Worm (Caenorhabditis elegans): ENCODE data around the gene tag-281.
A peak's percentile ranks its signal among the peaks of the same experiment; 100 is the strongest.
"Not testable (repeated sequence)": the region's sequence is repeated elsewhere in the genome, so short reads cannot be mapped to it uniquely, and the experiment has no call there.

tag-281 gene

ce11 chrII:12459422-12459821 is at the start of gene tag-281:
tag-281 (plus strand) TSS chrII:12459761.
- peak; percentile 72 for TF ChIP-seq W03F9.2 (tag; optimal IDR thresholded peaks at IDR 0.05)
- TF ChIP-seq dao-5 (tag; optimal IDR thresholded peaks at IDR 0.05) = no peak

- TF ChIP-seq dao-5 (tag; optimal IDR thresholded peaks at IDR 0.05) (no peak), W03F9.2 (tag; optimal IDR thresholded peaks at IDR 0.05) (no peak), him-1 (tag; optimal IDR thresholded peaks at IDR 0.05) (no peak)
Measured at ce11 chrII:12410107-12410506, 49.5 kb upstream of the tag-281 start, which contains the start of gene F57G9.3. F57G9.3 (minus strand) TSS chrII:12410207.

DNA sequence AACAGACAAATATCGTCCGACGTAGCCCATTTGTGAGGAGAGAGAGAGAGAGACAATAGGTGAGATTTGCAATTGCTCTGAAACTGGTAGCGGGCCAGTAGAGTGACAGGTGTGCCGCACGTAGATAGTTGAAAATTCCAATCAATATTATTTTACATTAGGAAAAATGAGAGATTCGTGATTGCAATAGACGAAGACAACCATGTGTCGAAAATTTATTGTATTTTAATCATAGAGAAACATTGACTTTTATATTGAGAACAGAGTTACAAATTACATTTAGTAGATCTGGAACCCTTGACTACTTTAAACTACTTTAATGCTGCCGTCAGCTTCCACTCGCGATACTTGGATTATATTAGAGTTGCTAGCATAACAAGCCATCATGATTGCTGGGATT is 47.1 kb upstream of the tag-281 start, which contains the start of gene Y57A10C.1:
TSS of gene Y57A10C.1 (minus strand) at position 101 of the 400 bp plus-strand sequence.
- TF ChIP-seq him-1 (tag; optimal IDR thresholded peaks at IDR 0.05) = no peak
- TF ChIP-seq dao-5 (tag; optimal IDR thresholded peaks at IDR 0.05) = no peak
- TF ChIP-seq W03F9.2 (tag; optimal IDR thresholded peaks at IDR 0.05) = no peak

ce11 chrII:12414805-12415204 is 44.8 kb upstream of the tag-281 start, which contains the start of gene Y57A10C.11:
Y57A10C.11 (minus strand) TSS chrII:12414905.
- no peak for TF ChIP-seq him-1 (tag; optimal IDR thresholded peaks at IDR 0.05)
- TF ChIP-seq W03F9.2 (tag; optimal IDR thresholded peaks at IDR 0.05) = no peak
- TF ChIP-seq dao-5 (tag; optimal IDR thresholded peaks at IDR 0.05) = no peak

DNA sequence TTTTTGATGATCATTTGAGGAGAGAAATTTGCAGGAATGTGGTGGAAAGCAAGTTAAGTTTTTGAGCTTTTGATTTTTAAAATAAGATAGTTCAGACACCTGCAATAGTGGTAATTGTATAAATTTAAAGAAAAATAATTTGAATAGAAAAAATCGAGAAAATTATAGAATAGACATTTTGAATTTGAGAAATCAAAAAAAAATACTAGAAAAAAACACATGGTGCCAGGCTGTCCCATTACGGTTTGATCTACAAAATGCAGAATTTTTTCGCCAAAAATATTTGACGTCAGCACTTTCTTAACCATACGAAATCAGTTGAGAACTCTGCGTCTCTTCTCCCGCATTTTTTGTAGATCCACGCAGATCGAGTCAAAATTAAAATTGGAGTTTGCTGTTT is 42.0 kb upstream of the tag-281 start, which contains the start of gene sre-27:
TSS of gene sre-27 (minus strand) at position 101 of the 400 bp plus-strand sequence.
- TF ChIP-seq dao-5 (tag; optimal IDR thresholded peaks at IDR 0.05) (no peak), W03F9.2 (tag; optimal IDR thresholded peaks at IDR 0.05) (no peak), him-1 (tag; optimal IDR thresholded peaks at IDR 0.05) (no peak)

- TF ChIP-seq dao-5 (tag; optimal IDR thresholded peaks at IDR 0.05) = no peak
- TF ChIP-seq him-1 (tag; optimal IDR thresholded peaks at IDR 0.05) = no peak
- TF ChIP-seq W03F9.2 (tag; optimal IDR thresholded peaks at IDR 0.05) = no peak
Measured at ce11 chrII:12417996-12418395, 41.6 kb upstream of the tag-281 start.

DNA sequence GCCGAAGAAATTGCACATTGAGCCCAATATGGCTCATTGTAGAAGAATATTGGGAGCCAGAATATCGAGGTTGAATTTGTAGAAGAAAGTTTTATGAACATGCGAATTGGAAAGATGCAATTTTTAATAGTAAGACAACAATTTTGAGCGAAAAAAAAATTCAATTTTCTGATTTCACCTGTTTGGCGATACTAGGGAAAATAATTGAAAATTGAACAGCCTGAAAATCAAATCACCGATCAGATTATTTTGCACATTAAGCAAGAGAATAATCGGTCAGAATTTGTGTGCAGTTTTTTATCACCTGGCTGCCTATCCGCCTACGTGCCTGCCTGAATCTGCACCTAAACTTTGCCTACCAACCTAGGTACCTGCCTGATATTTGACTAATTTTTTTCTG is 39.1 kb upstream of the tag-281 start, which contains the start of gene sre-26:
TSS of gene sre-26 (minus strand) at position 101 of the 400 bp plus-strand sequence.
- TF ChIP-seq W03F9.2 (tag; optimal IDR thresholded peaks at IDR 0.05) (no peak), him-1 (tag; optimal IDR thresholded peaks at IDR 0.05) (no peak), dao-5 (tag; optimal IDR thresholded peaks at IDR 0.05) (no peak)

DNA sequence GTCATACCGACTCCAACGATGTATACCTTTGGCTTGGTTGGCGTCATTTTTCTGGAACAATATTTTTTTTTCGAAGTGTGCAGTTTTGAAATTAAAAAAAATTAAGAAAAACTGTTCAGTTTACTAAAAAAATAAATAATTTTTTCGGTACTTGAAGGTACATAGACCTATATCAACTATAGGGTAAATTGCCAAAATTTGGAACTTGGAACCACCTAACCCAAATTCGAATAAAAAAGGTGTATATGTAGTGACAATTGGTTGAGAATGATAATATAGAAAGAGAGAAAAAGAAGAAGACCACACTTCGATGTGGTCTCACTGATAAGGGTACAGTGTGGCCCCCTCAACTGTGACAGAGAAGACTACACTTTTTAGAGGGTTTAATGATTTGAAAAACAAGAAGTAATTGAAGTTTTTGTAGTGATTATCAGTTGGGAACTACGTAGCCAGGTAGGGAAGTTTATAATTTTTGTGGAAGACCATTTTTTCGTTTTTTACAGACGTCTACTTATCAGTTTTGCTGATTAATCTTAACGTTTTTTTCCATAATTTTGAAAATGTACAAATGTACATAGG is 33.8 kb upstream of the tag-281 start, which contains the start of gene daf-22:
TSS of gene daf-22 (minus strand) at position 51 of the 579 bp plus-strand sequence.
- no peak for TF ChIP-seq him-1 (tag; optimal IDR thresholded peaks at IDR 0.05)
- TF ChIP-seq dao-5 (tag; optimal IDR thresholded peaks at IDR 0.05) = no peak
- peak; percentile 32 for TF ChIP-seq W03F9.2 (tag; optimal IDR thresholded peaks at IDR 0.05)

DNA sequence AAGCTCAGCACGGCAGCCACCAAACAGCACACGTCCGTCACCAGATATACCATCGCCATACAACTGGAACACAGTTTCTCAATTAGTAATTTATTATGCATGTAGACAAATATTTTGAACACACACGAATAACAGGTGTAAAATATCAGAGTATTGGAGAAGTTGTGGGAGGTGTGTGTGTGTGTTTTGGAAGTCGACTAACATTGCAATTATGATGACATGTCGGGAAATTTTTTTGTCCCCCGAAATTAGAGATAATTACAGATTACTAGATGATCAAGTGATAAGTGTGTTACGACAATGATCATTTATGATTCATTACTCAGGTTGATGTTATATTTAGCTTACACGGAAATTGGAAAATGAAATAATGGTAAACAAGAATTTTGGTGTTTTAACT is 29.8 kb upstream of the tag-281 start, which contains the start of gene Y57A10C.8:
TSS of gene Y57A10C.8 (minus strand) at position 101 of the 400 bp plus-strand sequence.
- TF ChIP-seq him-1 (tag; optimal IDR thresholded peaks at IDR 0.05) = no peak
- TF ChIP-seq W03F9.2 (tag; optimal IDR thresholded peaks at IDR 0.05) = no peak
- TF ChIP-seq dao-5 (tag; optimal IDR thresholded peaks at IDR 0.05) = no peak

DNA sequence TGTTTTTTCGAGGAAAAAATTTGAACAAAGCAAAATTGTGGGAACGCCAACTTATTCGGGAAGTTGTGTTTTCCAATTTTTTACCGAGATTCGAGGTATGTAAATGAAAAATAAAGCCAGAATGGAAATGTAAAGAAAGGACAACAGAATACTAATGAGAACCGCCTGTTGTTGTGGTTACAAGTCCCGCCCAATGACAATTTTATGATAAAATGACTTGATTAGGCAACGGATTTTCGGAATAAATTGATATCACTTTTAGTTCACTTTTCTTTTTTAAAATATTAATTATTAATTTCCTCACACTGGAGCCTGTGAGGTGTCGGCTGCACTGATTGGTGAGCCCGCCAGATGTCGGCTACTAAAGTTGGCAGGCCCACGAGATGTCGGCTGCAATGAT is 27.2 kb upstream of the tag-281 start, which contains the start of gene dct-12:
TSS of gene dct-12 (minus strand) at position 101 of the 400 bp plus-strand sequence.
- TF ChIP-seq him-1 (tag; optimal IDR thresholded peaks at IDR 0.05) = no peak
- TF ChIP-seq dao-5 (tag; optimal IDR thresholded peaks at IDR 0.05) = no peak
- TF ChIP-seq W03F9.2 (tag; optimal IDR thresholded peaks at IDR 0.05) = no peak

- TF ChIP-seq him-1 (tag; optimal IDR thresholded peaks at IDR 0.05) (no peak), W03F9.2 (tag; optimal IDR thresholded peaks at IDR 0.05) (no peak), dao-5 (tag; optimal IDR thresholded peaks at IDR 0.05) (no peak)
Measured at ce11 chrII:12435202-12435872, 24.2 kb upstream of the tag-281 start.

DNA sequence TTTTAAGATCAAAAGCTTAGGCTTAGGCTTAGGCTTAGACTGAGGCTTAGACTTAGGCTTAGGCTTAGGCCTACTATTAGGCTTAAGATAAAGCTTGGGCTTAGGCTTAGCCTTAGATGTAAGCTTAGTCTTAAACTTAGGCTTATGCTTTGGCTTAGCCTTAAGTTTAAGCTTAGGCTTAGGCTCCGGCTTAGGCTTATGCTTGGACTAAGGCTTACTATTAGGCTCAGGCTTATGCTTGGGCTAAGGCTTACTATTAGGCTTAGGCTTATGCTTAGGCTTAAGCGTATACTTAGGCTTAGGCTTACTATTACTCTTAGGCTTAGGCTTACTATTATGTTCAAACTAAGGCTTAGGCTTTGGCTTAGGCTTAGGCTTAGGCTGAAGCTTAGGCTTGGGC is 22.8 kb upstream of the tag-281 start:
- TF ChIP-seq W03F9.2 (tag; optimal IDR thresholded peaks at IDR 0.05) (no peak), him-1 (tag; optimal IDR thresholded peaks at IDR 0.05) (no peak), dao-5 (tag; optimal IDR thresholded peaks at IDR 0.05) (no peak)

- no peak for TF ChIP-seq him-1 (tag; optimal IDR thresholded peaks at IDR 0.05)
- TF ChIP-seq W03F9.2 (tag; optimal IDR thresholded peaks at IDR 0.05) = no peak
- no peak for TF ChIP-seq dao-5 (tag; optimal IDR thresholded peaks at IDR 0.05)
Measured at ce11 chrII:12438441-12438840, 21.1 kb upstream of the tag-281 start, which contains the start of gene Y57A10C.9. Y57A10C.9 (minus strand) TSS chrII:12438541.

ce11 chrII:12441164-12441563 is 18.4 kb upstream of the tag-281 start, which contains the start of gene Y57A10C.10:
Y57A10C.10 (minus strand) TSS chrII:12441264.
- not testable (repeated sequence) for TF ChIP-seq W03F9.2, dao-5, him-1 (tag; optimal IDR thresholded peaks at IDR 0.05)
